Fruit fly (Drosophila melanogaster): ENCODE measurements around the gene CCKLR-17D3.

CCKLR-17D3 gene

DNA sequence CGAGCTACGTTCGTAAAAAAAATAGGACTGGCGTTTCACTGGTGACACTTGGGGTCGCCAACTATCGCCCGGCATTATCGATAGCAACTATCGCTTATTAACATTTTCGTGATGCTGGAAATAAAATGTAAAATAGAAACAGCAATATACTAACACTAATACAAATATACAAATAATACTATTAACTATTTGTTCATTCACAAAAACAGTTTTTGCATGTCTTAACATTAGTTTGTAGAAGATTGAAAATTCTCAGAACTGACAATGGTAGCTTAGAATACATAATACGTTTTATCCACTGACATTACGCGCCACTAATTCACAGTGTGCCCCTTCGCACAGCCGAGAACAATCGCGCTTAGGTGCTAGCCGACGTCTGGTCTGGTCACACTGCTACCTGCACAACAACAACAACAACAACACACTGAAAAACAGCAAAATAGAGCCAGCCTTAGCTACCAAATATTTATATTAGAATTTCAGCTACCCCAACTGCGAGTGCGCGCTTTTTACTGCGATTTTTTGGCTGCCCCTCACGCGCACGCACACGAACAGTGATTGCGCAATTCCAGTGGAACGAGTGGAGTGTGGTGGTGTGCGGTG is 14.4 kb upstream of the CCKLR-17D3 start, which contains the start of the genes CG6961 and S6KL (continued):
- TF ChIP-seq CG16813 (GFP tag; IDR thresholded peaks at IDR 0.05; ENCODE audit: partially characterized antibody) (peak; percentile 87), CG13287 (GFP tag; IDR thresholded peaks at IDR 0.05; ENCODE audit: partially characterized antibody) (peak; percentile 79), slbo (GFP tag; IDR thresholded peaks at IDR 0.05) (no peak), bbx (GFP tag; IDR thresholded peaks at IDR 0.05; ENCODE audit: partially characterized antibody) (peak; percentile 55; the same call in 1 of the 2 replicates), gfzf (GFP tag; optimal IDR thresholded peaks at IDR 0.05) (peak; percentile 78), toy (GFP tag; IDR thresholded peaks at IDR 0.05) (no peak), sr (GFP tag; IDR thresholded peaks at IDR 0.05) (no peak), CG1603 (tag; optimal IDR thresholded peaks at IDR 0.05) (peak; percentile 48), Sin3A (optimal IDR thresholded peaks at IDR 0.05) (peak; percentile 91), HmgZ (tag; optimal IDR thresholded peaks at IDR 0.05) (peak; percentile 10), stwl (tag; optimal IDR thresholded peaks at IDR 0.05) (peak; percentile 33), CG9797 (GFP tag; optimal IDR thresholded peaks at IDR 0.05) (peak; percentile 77), HLH54F (GFP tag; optimal IDR thresholded peaks at IDR 0.05) (no peak), ewg (GFP tag; optimal IDR thresholded peaks at IDR 0.05) (peak; percentile 84), CG2120 (GFP tag; optimal IDR thresholded peaks at IDR 0.05) (peak; percentile 13), CG12391 (tag; optimal IDR thresholded peaks at IDR 0.05) (peak; percentile 34), phol (tag; optimal IDR thresholded peaks at IDR 0.05) (peak; percentile 53), Elba2 (GFP tag; optimal IDR thresholded peaks at IDR 0.05) (no peak), fd3F (GFP tag; optimal IDR thresholded peaks at IDR 0.05) (no peak), CG17361 (GFP tag; IDR thresholded peaks at IDR 0.05) (0 out of 3 replicates have a peak, but pooled peaks have one; percentile 44), zen (tag; optimal IDR thresholded peaks at IDR 0.05) (no peak), nerfin-2 (GFP tag; IDR thresholded peaks at IDR 0.05; ENCODE audit: partially characterized antibody) (peak; percentile 49; the same call in 1 of the 2 replicates), unc-4 (GFP tag; IDR thresholded peaks at IDR 0.05; ENCODE audit: partially characterized antibody) (peak; percentile 76), Dek (tag; optimal IDR thresholded peaks at IDR 0.05) (no peak), CG14710 (tag; optimal IDR thresholded peaks at IDR 0.05) (peak; percentile 67), CG34376 (GFP tag; optimal IDR thresholded peaks at IDR 0.05) (no peak), CG11560 (tag; IDR thresholded peaks at IDR 0.05) (no peak), lov (optimal IDR thresholded peaks at IDR 0.05) (no peak), lov (GFP tag; IDR thresholded peaks at IDR 0.05) (no peak), CG4360 (GFP tag; IDR thresholded peaks at IDR 0.05) (peak; percentile 94), Meics (GFP tag; optimal IDR thresholded peaks at IDR 0.05) (no peak), gem (tag; optimal IDR thresholded peaks at IDR 0.05) (peak; percentile 22), Ssrp (tag; optimal IDR thresholded peaks at IDR 0.05) (no peak), CG15479 (GFP tag; optimal IDR thresholded peaks at IDR 0.05) (peak; percentile 1), Dp (GFP tag; optimal IDR thresholded peaks at IDR 0.05) (peak; percentile 39), dan (GFP tag; IDR thresholded peaks at IDR 0.05) (no peak), lola (GFP tag; optimal IDR thresholded peaks at IDR 0.05) (peak in 2 of 3 experiments; percentile 13 to 88), vnd (GFP tag; IDR thresholded peaks at IDR 0.05; ENCODE audit: partially characterized antibody) (peak; percentile 82), CG10979 (tag; optimal IDR thresholded peaks at IDR 0.05) (no peak), peb (GFP tag; IDR thresholded peaks at IDR 0.05) (no peak), CG15514 (GFP tag; optimal IDR thresholded peaks at IDR 0.05) (peak; percentile 51), al (GFP tag; IDR thresholded peaks at IDR 0.05) (no peak), CG4707 (GFP tag; optimal IDR thresholded peaks at IDR 0.05) (no peak), chinmo (GFP tag; IDR thresholded peaks at IDR 0.05; ENCODE audit: partially characterized antibody) (0 out of 4 replicates have a peak, but pooled peaks have one; percentile 11), CG12236 (GFP tag; optimal IDR thresholded peaks at IDR 0.05) (no peak), CG11504 (tag; optimal IDR thresholded peaks at IDR 0.05) (peak; percentile 28), HmgD (GFP tag; optimal IDR thresholded peaks at IDR 0.05) (no peak), Dref (GFP tag; IDR thresholded peaks at IDR 0.05) (peak; percentile 57), lilli (GFP tag; optimal IDR thresholded peaks at IDR 0.05) (peak; percentile 14)

Measured in whole organism, embryonic.